Worm (Caenorhabditis elegans) whole organism, midembryonic: Measurements from ENCODE around the gene str-209.
"Not testable (repeated sequence)": the region's sequence is repeated elsewhere in the genome, so short reads cannot be mapped to it uniquely, and the experiment has no call there.

Experiments used
- cog-1 ChIP-seq: sonication (generic microtip); optimal IDR thresholded peaks from 2 replicates; lab custom pipeline; 2016; ENCODE audit warnings: missing genetic modification characterization, missing compliant biosample characterization
- flt-1 ChIP-seq: fragments of 200-800 bp; sonication (Bioruptor generic); IDR thresholded peaks from 2 replicates; pipeline ENCODE4 v1.3.6; 2022; ENCODE audit warnings: missing genetic modification characterization, missing compliant biosample characterization
- klf-2 ChIP-seq: fragments of 200-800 bp; sonication (Bioruptor generic); conservative IDR thresholded peaks from 2 replicates; pipeline ENCODE4 v1.3.6; 2022; ENCODE audit warnings: missing genetic modification reagents, missing genetic modification characterization, missing compliant biosample characterization
- med-1 ChIP-seq: sonication (generic microtip); optimal IDR thresholded peaks from 2 replicates; lab custom pipeline; 2017; ENCODE audit warnings: missing genetic modification characterization, mild to moderate bottlenecking, missing compliant biosample characterization, antibody characterized with exemption, missing genetic modification reagents; ENCODE audit not compliant: insufficient read depth
- ztf-23 ChIP-seq: fragments of 200-800 bp; sonication (Bioruptor generic); IDR thresholded peaks from 2 replicates; pipeline ENCODE4 v1.3.6; 2022; ENCODE audit warnings: missing genetic modification reagents, missing genetic modification characterization, missing compliant biosample characterization
- ztf-29 ChIP-seq: fragments of 200-800 bp; sonication (Bioruptor generic); IDR thresholded peaks from 2 replicates; pipeline ENCODE4 v1.3.6; 2022; ENCODE audit warnings: missing genetic modification reagents, missing genetic modification characterization, missing compliant biosample characterization

DNA sequence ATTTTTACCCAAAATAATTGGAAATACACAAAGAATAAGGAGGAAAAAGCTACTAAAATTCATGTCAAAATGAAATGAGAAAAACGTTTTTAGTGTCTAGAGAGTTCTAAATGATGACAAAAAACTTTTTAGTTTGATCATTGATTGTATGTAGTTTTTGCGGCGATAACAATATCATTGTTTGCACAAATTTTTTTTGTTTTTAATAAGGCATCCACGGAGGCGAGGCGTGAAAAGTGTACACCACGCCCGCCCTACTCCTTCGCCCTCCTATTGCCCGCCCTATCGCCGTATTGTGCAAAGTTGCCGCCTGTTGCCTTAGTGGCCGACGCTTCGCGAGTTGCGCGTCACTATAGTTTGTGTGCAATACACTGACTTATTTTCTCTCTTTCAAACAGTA is 48.7 kb upstream of the str-209 start, which contains the start of gene ugt-10:
- not testable (repeated sequence) for TF ChIP-seq ztf-29; cog-1 (tag; lab: Kevin White, UChicago); med-1 (GFP tag; lab: Kevin White, UChicago); flt-1 (GFP tag; lab: Robert Waterston, UW); ztf-23 (GFP tag; lab: Robert Waterston, UW); klf-2
